Worm (Caenorhabditis elegans): Measurements from ENCODE around the gene prmn-1.

DNA sequence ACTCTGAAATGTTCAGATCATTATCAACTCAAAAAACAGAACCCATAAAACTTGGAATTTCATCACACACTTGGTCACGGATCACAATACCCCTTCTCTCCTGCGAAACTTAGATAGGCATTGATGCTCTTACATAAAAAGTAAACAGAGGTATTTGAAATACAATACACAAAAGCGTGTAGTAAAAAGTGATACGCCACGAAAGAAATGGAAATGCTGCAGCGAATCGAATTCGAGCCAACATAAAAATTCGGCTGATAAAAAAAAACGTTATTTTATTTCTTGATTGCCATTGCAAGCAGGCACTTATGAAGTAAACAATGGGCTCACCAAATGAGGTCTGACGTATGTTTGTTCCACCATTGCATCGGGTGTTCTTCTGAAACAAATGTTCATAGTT, 41.8 kb downstream of the prmn-1 start:
- TF ChIP-seq C17E4.6 (GFP tag; IDR thresholded peaks at IDR 0.05) (no peak), ZK185.1 (tag; optimal IDR thresholded peaks at IDR 0.05; ENCODE audit: poor library complexity, severe bottlenecking) (no peak), repo-1 (tag; optimal IDR thresholded peaks at IDR 0.05) (no peak), pha-4 (tag; optimal IDR thresholded peaks at IDR 0.05) (no peak), ccch-3 (GFP tag; optimal IDR thresholded peaks at IDR 0.05) (no peak), mxl-1 (tag; optimal IDR thresholded peaks at IDR 0.05) (no peak), cebp-1 (GFP tag; IDR thresholded peaks at IDR 0.05) (no peak), cebp-1 (tag; optimal IDR thresholded peaks at IDR 0.05) (no peak)
